Worm (Caenorhabditis elegans) whole organism, early embryonic: Measurements from ENCODE around the gene dnj-3.

Source experiments
- B0310.2 ChIP-seq: sonication (generic microtip); optimal IDR thresholded peaks from 2 replicates; lab custom pipeline; 2016; ENCODE audit warnings: mild to moderate bottlenecking, missing genetic modification characterization, missing compliant biosample characterization
- F13C5.2 ChIP-seq: sonication (generic microtip); optimal IDR thresholded peaks from 2 replicates; lab custom pipeline; 2017; ENCODE audit warnings: mild to moderate bottlenecking, missing genetic modification characterization, inconsistent platforms, missing compliant biosample characterization
- aly-1 ChIP-seq: sonication (generic microtip); optimal IDR thresholded peaks from 2 replicates; lab custom pipeline; 2016; ENCODE audit warnings: missing genetic modification characterization, missing compliant biosample characterization
- ama-1 ChIP-seq: fragments of 150-350 bp; optimal IDR thresholded peaks from 2 replicates; lab custom pipeline; 2014
- ceh-13 ChIP-seq: fragments of 200-800 bp; sonication (Bioruptor generic); optimal IDR thresholded peaks from 2 replicates; lab custom pipeline; 2018; ENCODE audit warnings: mild to moderate bottlenecking, missing genetic modification characterization, missing compliant biosample characterization
- ceh-36 ChIP-seq: sonication (generic microtip); optimal IDR thresholded peaks from 2 replicates; lab custom pipeline; 2016; ENCODE audit warnings: missing genetic modification characterization, inconsistent platforms, missing compliant biosample characterization
- ets-7 ChIP-seq: sonication (generic microtip); optimal IDR thresholded peaks from 2 replicates; lab custom pipeline; 2016; ENCODE audit warnings: missing genotype, missing genetic modification characterization, missing compliant biosample characterization
- flt-1 ChIP-seq: fragments of 200-800 bp; sonication (Bioruptor generic); IDR thresholded peaks from 2 replicates; pipeline ENCODE4 v1.3.6; 2022; ENCODE audit warnings: missing genetic modification characterization, missing compliant biosample characterization
- hmbx-1 ChIP-seq: sonication (generic microtip); optimal IDR thresholded peaks from 2 replicates; lab custom pipeline; 2016; ENCODE audit warnings: mild to moderate bottlenecking, missing genetic modification characterization, missing compliant biosample characterization
- hmg-4 ChIP-seq: fragments of 200-800 bp; sonication (Bioruptor generic); optimal IDR thresholded peaks from 2 replicates; lab custom pipeline; 2018; ENCODE audit warnings: mild to moderate bottlenecking, missing genetic modification characterization, missing compliant biosample characterization
- hnd-1 ChIP-seq: sonication (generic microtip); optimal IDR thresholded peaks from 2 replicates; lab custom pipeline; 2016; ENCODE audit warnings: missing genetic modification characterization, missing compliant biosample characterization
- pes-1 ChIP-seq: fragments of 200-800 bp; sonication (Bioruptor generic); IDR thresholded peaks from 2 replicates; pipeline ENCODE4 v1.3.6; 2022; ENCODE audit warnings: missing genetic modification reagents, missing genetic modification characterization, missing compliant biosample characterization
- scrt-1 ChIP-seq: fragments of 200-800 bp; sonication (Bioruptor generic); IDR thresholded peaks from 2 replicates; pipeline ENCODE4 v1.3.6; 2022; ENCODE audit warnings: missing genetic modification characterization, missing compliant biosample characterization
- sea-1 ChIP-seq: fragments of 200-800 bp; sonication (Bioruptor generic); conservative IDR thresholded peaks from 2 replicates; pipeline ENCODE4 v1.3.6; 2022; ENCODE audit warnings: missing genetic modification characterization, missing compliant biosample characterization
- tbx-11 ChIP-seq: fragments of 200-800 bp; sonication (Bioruptor generic); IDR thresholded peaks from 2 replicates; pipeline ENCODE4 v1.3.6; 2022; ENCODE audit warnings: missing genetic modification characterization, missing compliant biosample characterization
- tbx-37 ChIP-seq: fragments of 200-800 bp; sonication (Bioruptor generic); conservative IDR thresholded peaks from 2 replicates; pipeline ENCODE4 v1.3.6; 2022; ENCODE audit warnings: missing genetic modification reagents, missing genetic modification characterization, missing compliant biosample characterization
- tra-4 ChIP-seq: sonication (generic microtip); optimal IDR thresholded peaks from 2 replicates; lab custom pipeline; 2017; ENCODE audit warnings: missing genetic modification characterization, missing compliant biosample characterization

dnj-3 gene

DNA sequence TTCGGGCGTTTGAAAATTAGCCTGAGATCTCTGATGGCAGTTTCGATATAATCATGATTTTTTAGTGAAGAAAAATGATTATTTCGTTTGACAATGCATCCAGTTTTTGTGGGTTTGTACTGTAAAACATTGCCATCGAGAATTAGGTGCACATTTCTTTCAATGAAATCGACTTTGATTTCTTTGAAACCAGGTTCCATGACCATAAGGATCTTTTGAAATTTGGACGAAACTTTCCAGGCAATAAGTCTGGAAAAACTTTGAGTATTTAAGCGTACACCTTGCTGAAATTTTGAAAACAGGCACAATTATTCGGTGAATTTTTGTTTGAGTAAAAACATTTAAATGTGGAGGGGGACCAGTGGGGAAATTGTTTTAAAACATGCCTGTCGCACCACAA, 16.8 kb upstream of the dnj-3 start:
- TF ChIP-seq F13C5.2 (tag; lab: Kevin White, UChicago) (no peak), aly-1 (tag; lab: Kevin White, UChicago) (no peak), ets-7 (tag; lab: Kevin White, UChicago) (no peak), tbx-37 (GFP tag; lab: Robert Waterston, UW) (no peak), pes-1 (GFP tag; lab: Robert Waterston, UW) (no peak), tra-4 (tag; lab: Kevin White, UChicago) (no peak), ceh-36 (no peak), B0310.2 (tag; lab: Kevin White, UChicago) (no peak), sea-1 (GFP tag; lab: Robert Waterston, UW) (no peak), flt-1 (no peak), hmbx-1 (tag; lab: Kevin White, UChicago) (no peak)

DNA sequence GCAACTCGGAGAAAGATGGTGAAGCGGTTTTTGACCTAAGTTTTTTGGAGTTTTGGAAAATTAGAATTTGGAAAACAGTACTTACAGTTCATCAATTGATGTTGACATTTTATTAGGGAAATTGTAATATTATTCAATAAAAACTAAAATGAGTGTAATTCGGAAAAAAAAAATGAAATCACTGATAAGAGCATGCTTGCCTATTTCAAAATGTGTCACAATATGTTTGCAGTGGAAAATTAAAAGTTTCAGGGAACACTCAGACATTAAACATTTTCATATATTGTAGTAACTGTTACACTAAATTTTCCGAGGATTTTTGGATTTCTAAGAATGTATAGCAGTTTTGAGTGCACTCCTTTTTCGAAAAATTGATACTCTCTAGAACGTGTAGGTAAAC, 16.1 kb upstream of the dnj-3 start, which contains the start of the genes fbxa-82 and C25D7.5:
fbxa-82 (minus strand) TSS at position 163 of the 400 bp plus-strand sequence.
C25D7.5 (plus strand) TSS at position 283 of the 400 bp plus-strand sequence.
- no peak for TF ChIP-seq hnd-1 (tag; lab: Kevin White, UChicago)
- no peak for TF ChIP-seq B0310.2 (tag; lab: Kevin White, UChicago)
- no peak for TF ChIP-seq flt-1
- no peak for TF ChIP-seq ets-7 (tag; lab: Kevin White, UChicago)
- TF ChIP-seq tbx-11 (GFP tag; lab: Robert Waterston, UW), result no peak
- TF ChIP-seq sea-1 (GFP tag; lab: Robert Waterston, UW), result no peak
- no peak for TF ChIP-seq tra-4 (tag; lab: Kevin White, UChicago)
- TF ChIP-seq ceh-13 (GFP tag; lab: Kevin White, UChicago), result no peak
- TF ChIP-seq scrt-1 (GFP tag; lab: Robert Waterston, UW), result no peak
- TF ChIP-seq ama-1 (lab: Kevin White, UChicago), result no peak
- TF ChIP-seq ceh-36, result no peak
- no peak for TF ChIP-seq hmbx-1 (tag; lab: Kevin White, UChicago)
- TF ChIP-seq aly-1 (tag; lab: Kevin White, UChicago), result no peak
- no peak for TF ChIP-seq pes-1 (GFP tag; lab: Robert Waterston, UW)
- no peak for TF ChIP-seq F13C5.2 (tag; lab: Kevin White, UChicago)
- TF ChIP-seq tbx-37 (GFP tag; lab: Robert Waterston, UW), result no peak
- TF ChIP-seq hmg-4 (GFP tag; lab: Kevin White, UChicago), result no peak

DNA sequence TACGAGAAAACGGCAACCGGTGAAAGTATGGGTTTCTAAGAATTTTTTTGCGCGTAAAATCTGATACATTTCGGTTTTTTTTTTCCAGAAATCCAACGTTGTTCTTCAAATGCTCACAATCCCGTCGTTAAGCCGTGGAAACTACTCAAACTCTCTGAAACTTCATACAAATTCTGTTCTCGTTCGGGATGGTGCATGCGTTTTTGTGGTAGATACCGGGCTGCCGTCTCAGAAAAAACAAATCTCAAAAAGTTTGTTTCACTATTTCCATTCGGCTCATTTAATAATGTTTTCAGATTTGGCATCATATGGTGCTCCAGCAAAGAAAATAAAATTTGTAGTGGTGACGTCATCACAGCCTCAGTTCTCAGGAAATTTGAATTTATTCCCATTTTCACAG, 13.7 kb upstream of the dnj-3 start:
- TF ChIP-seq aly-1 (tag; lab: Kevin White, UChicago), result no peak
- no peak for TF ChIP-seq sea-1 (GFP tag; lab: Robert Waterston, UW)
- TF ChIP-seq hmbx-1 (tag; lab: Kevin White, UChicago), result no peak
- TF ChIP-seq tbx-11 (GFP tag; lab: Robert Waterston, UW), result no peak
- no peak for TF ChIP-seq ceh-13 (GFP tag; lab: Kevin White, UChicago)
- no peak for TF ChIP-seq B0310.2 (tag; lab: Kevin White, UChicago)
- no peak for TF ChIP-seq hnd-1 (tag; lab: Kevin White, UChicago)
- no peak for TF ChIP-seq ets-7 (tag; lab: Kevin White, UChicago)
- no peak for TF ChIP-seq flt-1
- TF ChIP-seq tbx-37 (GFP tag; lab: Robert Waterston, UW), result no peak
- TF ChIP-seq ceh-36, result no peak
- no peak for TF ChIP-seq hmg-4 (GFP tag; lab: Kevin White, UChicago)
- TF ChIP-seq pes-1 (GFP tag; lab: Robert Waterston, UW), result no peak

DNA sequence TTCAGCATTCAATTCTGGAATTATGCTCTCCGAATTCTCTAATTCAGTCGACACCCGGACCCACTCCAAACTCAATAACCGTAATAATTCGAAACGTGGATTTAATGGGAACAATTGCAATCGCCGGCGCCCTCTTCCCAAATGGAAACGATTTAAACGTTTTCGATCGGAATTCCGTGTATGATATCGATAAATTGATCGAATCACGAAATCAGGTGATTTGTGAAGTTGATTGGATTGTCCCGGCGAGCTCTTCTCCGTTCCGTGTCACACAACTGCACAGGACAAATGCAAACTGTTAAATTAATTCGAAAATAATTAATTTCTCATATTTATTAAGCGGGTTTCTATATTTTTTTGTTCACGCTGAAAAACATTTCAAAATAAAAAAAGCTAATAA, 12.6 kb upstream of the dnj-3 start, which contains the start of gene C25D7.16:
C25D7.16 (plus strand) TSS at position 301 of the 400 bp plus-strand sequence.
- TF ChIP-seq F13C5.2 (tag; lab: Kevin White, UChicago), result no peak
- TF ChIP-seq ets-7 (tag; lab: Kevin White, UChicago), result no peak
- TF ChIP-seq hmg-4 (GFP tag; lab: Kevin White, UChicago), result no peak

DNA sequence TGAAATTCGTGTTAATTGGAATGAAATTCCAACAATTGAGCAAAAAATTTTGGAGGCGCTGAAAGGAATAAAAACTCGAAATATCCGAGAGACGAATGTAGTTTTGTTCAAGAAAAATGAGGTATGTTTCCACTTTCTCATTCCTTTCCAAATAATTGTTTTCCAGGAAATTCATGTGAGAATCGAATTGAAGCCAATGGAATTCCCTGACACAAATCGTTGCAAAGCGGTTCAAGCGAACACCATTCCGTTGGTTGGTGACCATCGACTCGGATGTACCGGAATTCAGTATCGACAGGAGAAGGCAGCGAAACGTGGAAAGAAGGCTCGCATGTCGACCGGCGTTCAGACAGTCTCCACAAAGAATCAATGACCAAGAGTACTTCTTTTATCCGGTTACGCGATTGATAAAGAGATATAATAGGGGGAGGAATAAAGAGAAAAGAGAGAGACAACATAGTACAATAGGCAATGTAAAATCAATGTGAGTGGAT, 12.1 kb upstream of the dnj-3 start:
- TF ChIP-seq scrt-1 (GFP tag; lab: Robert Waterston, UW) (no peak), ceh-36 (no peak)

DNA sequence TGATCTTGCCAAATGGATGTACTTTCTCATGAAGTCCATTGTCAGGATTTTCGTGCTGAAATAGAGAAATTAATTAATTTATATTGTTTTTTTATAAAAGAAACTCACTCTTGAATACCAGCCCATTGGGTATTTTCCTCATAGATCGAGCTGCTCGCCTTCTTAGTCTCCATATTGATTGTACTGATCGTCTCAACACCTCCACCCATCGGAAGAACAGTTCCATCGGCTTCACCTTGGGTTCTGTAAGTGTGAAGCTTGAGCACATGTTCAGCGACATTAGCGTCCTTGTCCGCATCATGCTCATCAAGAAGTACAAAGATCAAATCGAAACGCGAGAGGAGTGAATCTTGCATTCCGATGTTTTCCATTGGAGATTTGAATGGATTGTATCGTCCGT, 10.8 kb upstream of the dnj-3 start:
- no peak for TF ChIP-seq ama-1 (lab: Kevin White, UChicago)
- TF ChIP-seq B0310.2 (tag; lab: Kevin White, UChicago), result no peak
- no peak for TF ChIP-seq F13C5.2 (tag; lab: Kevin White, UChicago)

DNA sequence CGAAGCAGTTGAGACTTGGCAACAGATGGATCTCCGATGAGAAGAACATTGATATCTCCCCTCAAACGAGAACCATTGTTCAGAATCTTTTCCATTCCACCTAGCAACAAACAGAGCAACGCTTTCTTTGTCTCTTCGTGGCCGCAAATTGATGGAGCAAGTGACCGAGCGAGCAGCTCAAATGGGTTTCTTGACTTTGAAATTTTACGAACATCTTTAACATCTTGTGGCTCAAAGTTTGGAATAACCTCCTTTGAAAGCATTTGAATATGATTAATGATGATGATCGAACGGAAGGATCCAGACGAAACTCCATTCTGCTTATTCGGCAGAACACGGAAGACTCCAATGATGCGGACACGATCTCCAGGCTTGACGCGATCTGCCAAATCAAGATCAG, 10.1 kb upstream of the dnj-3 start:
- TF ChIP-seq tra-4 (tag; lab: Kevin White, UChicago) (no peak), sea-1 (GFP tag; lab: Robert Waterston, UW) (no peak), scrt-1 (GFP tag; lab: Robert Waterston, UW) (no peak), tbx-37 (GFP tag; lab: Robert Waterston, UW) (no peak), ceh-13 (GFP tag; lab: Kevin White, UChicago) (no peak), ets-7 (tag; lab: Kevin White, UChicago) (no peak), ceh-36 (no peak), B0310.2 (tag; lab: Kevin White, UChicago) (no peak), flt-1 (no peak), aly-1 (tag; lab: Kevin White, UChicago) (no peak), F13C5.2 (tag; lab: Kevin White, UChicago) (no peak), hmg-4 (GFP tag; lab: Kevin White, UChicago) (no peak), tbx-11 (GFP tag; lab: Robert Waterston, UW) (no peak), hmbx-1 (tag; lab: Kevin White, UChicago) (no peak), hnd-1 (tag; lab: Kevin White, UChicago) (no peak), pes-1 (GFP tag; lab: Robert Waterston, UW) (no peak), ama-1 (lab: Kevin White, UChicago) (no peak)
